Worm (Caenorhabditis elegans) whole organism, L4/young adult: ENCODE results near the gene fic-1.

Source experiments
- dao-5 ChIP-seq: sonication (generic microtip); optimal IDR thresholded peaks from 2 replicates; lab custom pipeline; 2016; ENCODE audit warnings: missing genotype, missing genetic modification characterization, moderate library complexity, missing compliant biosample characterization
- him-1 ChIP-seq: sonication (generic microtip); optimal IDR thresholded peaks from 2 replicates; lab custom pipeline; 2016; ENCODE audit warnings: missing genotype, missing genetic modification reagents, missing genetic modification characterization, missing compliant biosample characterization

DNA sequence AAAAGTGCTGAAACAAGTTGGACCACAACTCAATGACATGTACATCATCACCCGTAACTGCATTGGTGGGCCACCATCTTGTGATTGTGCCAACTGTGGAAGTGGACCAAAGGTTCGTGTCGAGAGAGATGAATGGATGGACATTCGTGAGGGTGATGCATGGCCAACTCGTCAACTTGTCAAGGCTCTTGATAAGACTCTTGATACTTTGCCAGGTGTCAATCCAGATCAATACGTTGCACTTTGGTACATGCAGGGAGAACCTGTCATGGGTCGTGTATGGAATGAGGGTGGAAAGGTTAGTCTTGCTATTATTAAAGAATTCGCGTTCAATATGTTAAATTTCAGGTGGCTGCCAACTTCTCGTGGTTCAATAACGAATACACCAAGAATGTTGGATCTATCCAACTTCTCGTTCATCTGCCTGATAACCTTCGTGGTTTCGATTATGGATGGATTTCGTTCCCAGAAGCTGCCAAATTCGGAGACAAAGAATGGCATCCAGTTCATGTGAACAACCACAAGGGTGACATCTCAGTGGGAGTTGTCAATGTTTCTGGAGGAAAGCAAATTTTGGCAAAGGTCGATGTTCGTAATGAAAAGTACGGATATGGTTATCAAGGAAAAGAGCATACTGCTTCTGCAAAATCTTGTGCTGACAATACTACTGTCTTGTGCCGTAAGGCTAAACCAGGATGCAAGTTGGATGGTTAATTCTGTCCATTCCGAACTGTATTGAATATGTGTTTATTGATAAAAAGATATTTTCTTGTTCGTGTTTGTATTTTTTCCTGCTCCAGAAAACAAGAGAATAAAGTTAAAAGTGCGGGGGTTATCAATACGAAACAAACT is 13.3 kb downstream of the fic-1 start:
- TF ChIP-seq dao-5: no peak
- TF ChIP-seq him-1 (tag; lab: Kevin White, UChicago): no peak
